Fruit fly (Drosophila melanogaster): ENCODE data around the gene CG17738.

- no peak for TF ChIP-seq ttk (optimal IDR thresholded peaks at IDR 0.05)
- no peak for TF ChIP-seq insv (optimal IDR thresholded peaks at IDR 0.05)
- no peak for TF ChIP-seq h (optimal IDR thresholded peaks at IDR 0.05)
- no peak for TF ChIP-seq Sin3A (optimal IDR thresholded peaks at IDR 0.05)
These were observed 2.1 kb downstream of the CG17738 start, which contains the start of gene Sfp87B for dm6 chr3R:12272826-12273225.
